Worm (Caenorhabditis elegans): ENCODE results near the gene fbxb-112.
"Not testable (repeated sequence)": the region's sequence is repeated elsewhere in the genome, so short reads cannot be mapped to it uniquely, and the experiment has no call there.

- not testable (repeated sequence) for TF ChIP-seq aly-2 (tag; optimal IDR thresholded peaks at IDR 0.05); F13H6.1 (tag; optimal IDR thresholded peaks at IDR 0.05); ceh-82 (tag; optimal IDR thresholded peaks at IDR 0.05); nhr-77 (tag; optimal IDR thresholded peaks at IDR 0.05); zag-1 (tag; optimal IDR thresholded peaks at IDR 0.05); blmp-1 (tag; optimal IDR thresholded peaks at IDR 0.05; ENCODE audit: insufficient read depth); nhr-237 (tag; optimal IDR thresholded peaks at IDR 0.05); fos-1 (tag; optimal IDR thresholded peaks at IDR 0.05); nhr-6 (tag; optimal IDR thresholded peaks at IDR 0.05); ztf-11 (tag; optimal IDR thresholded peaks at IDR 0.05); peb-1 (tag; optimal IDR thresholded peaks at IDR 0.05); gmeb-1 (tag; optimal IDR thresholded peaks at IDR 0.05)
Observed at ce11 chrII:3464580-3464979, 26.3 kb upstream of the fbxb-112 start, which contains the start of gene C16C8.10.
